Fruit fly (Drosophila melanogaster) whole organism, embryonic: ENCODE results near the gene Ankle2.

Experiments used
- Atf6 ChIP-seq: fragments of 200-800 bp; sonication (Bioruptor generic); IDR thresholded peaks from 2 replicates; pipeline ENCODE4 v1.3.6; 2022; ENCODE audit warnings: missing biosample characterization, missing genetic modification characterization
- CG11398 ChIP-seq: fragments of 200-800 bp; sonication (Bioruptor generic); optimal IDR thresholded peaks from 2 replicates; lab custom pipeline; 2016; ENCODE audit warnings: missing biosample characterization, missing genetic modification characterization
- CG11504 ChIP-seq: fragments of 200-800 bp; sonication (Bioruptor generic); optimal IDR thresholded peaks from 3 replicates; lab custom pipeline; 2019; ENCODE audit warnings: missing biosample characterization, mild to moderate bottlenecking, missing genetic modification characterization, moderate library complexity
- CG11696 ChIP-seq: fragments of 200-800 bp; sonication (Bioruptor generic); IDR thresholded peaks from 2 replicates; pipeline ENCODE4 v1.3.6; 2022; ENCODE audit warnings: missing biosample characterization, missing genetic modification characterization
- CG13296 ChIP-seq: fragments of 200-800 bp; sonication (Bioruptor generic); optimal IDR thresholded peaks from 3 replicates; lab custom pipeline; 2018; ENCODE audit warnings: missing biosample characterization, mild to moderate bottlenecking, missing genetic modification characterization
- CG14667 ChIP-seq: fragments of 200-800 bp; sonication (Bioruptor generic); IDR thresholded peaks from 2 replicates; pipeline ENCODE4 v1.3.6; 2022; ENCODE audit warnings: missing biosample characterization, missing genetic modification characterization
- CG16863 ChIP-seq: fragments of 200-800 bp; sonication (Bioruptor generic); optimal IDR thresholded peaks from 3 replicates; lab custom pipeline; 2016; ENCODE audit warnings: missing biosample characterization, missing genetic modification characterization
- CG17328 ChIP-seq: fragments of 200-800 bp; sonication (Bioruptor generic); IDR thresholded peaks from 2 replicates; pipeline ENCODE4 v1.3.6; 2022; ENCODE audit warnings: missing biosample characterization, missing genetic modification characterization
- CG17912 ChIP-seq: fragments of 200-800 bp; sonication (Bioruptor generic); optimal IDR thresholded peaks from 2 replicates; lab custom pipeline; 2018; ENCODE audit warnings: missing biosample characterization, mild to moderate bottlenecking, missing genetic modification characterization
- CG2199 ChIP-seq: fragments of 200-800 bp; sonication (Bioruptor generic); IDR thresholded peaks from 3 replicates; pipeline ENCODE4 v1.3.6; 2022; ENCODE audit warnings: missing biosample characterization, missing genetic modification characterization
- CG31388 ChIP-seq: fragments of 200-800 bp; sonication (Bioruptor generic); optimal IDR thresholded peaks from 2 replicates; lab custom pipeline; 2016; ENCODE audit warnings: missing biosample characterization, missing genetic modification characterization
- CG6175 ChIP-seq: fragments of 200-800 bp; sonication (Bioruptor generic); IDR thresholded peaks from 3 replicates; pipeline ENCODE4 v1.3.6; 2022; ENCODE audit warnings: missing biosample characterization, missing genetic modification characterization
- CG7928 ChIP-seq: fragments of 200-800 bp; sonication (Bioruptor generic); optimal IDR thresholded peaks from 2 replicates; lab custom pipeline; 2017; ENCODE audit warnings: missing biosample characterization, mild to moderate bottlenecking, missing genetic modification characterization
- CG8281 ChIP-seq: fragments of 200-800 bp; sonication (Bioruptor generic); optimal IDR thresholded peaks from 2 replicates; lab custom pipeline; 2018; ENCODE audit warnings: missing biosample characterization, mild to moderate bottlenecking, missing genetic modification characterization, moderate library complexity
- CG8359 ChIP-seq: fragments of 200-800 bp; sonication (Bioruptor generic); optimal IDR thresholded peaks from 2 replicates; lab custom pipeline; 2017; ENCODE audit warnings: missing biosample characterization, mild to moderate bottlenecking, missing genetic modification characterization, borderline replicate concordance
- CG8478 ChIP-seq: fragments of >200 bp; optimal IDR thresholded peaks from 2 replicates; lab custom pipeline; 2018
- CG9609 ChIP-seq: fragments of 200-800 bp; sonication (Bioruptor generic); optimal IDR thresholded peaks from 3 replicates; lab custom pipeline; 2016; ENCODE audit warnings: missing biosample characterization, missing genetic modification characterization
- Dek ChIP-seq: fragments of 200-800 bp; sonication (Bioruptor generic); optimal IDR thresholded peaks from 3 replicates; lab custom pipeline; 2019; ENCODE audit warnings: missing biosample characterization, mild to moderate bottlenecking, missing genetic modification characterization, moderate library complexity
- ERR ChIP-seq: fragments of 200-800 bp; sonication (Bioruptor generic); optimal IDR thresholded peaks from 2 replicates; lab custom pipeline; 2016; ENCODE audit warnings: missing biosample characterization, missing genetic modification characterization
- Ets97D ChIP-seq: fragments of 200-800 bp; sonication (Bioruptor generic); optimal IDR thresholded peaks from 3 replicates; lab custom pipeline; 2016; ENCODE audit warnings: missing biosample characterization, missing genetic modification characterization
- GATAe ChIP-seq: fragments of 200-800 bp; sonication (Bioruptor generic); conservative IDR thresholded peaks from 2 replicates; pipeline ENCODE4 v1.3.6; 2022; ENCODE audit warnings: missing biosample characterization, missing genetic modification characterization
- Hey ChIP-seq: fragments of 200-800 bp; sonication (Bioruptor generic); optimal IDR thresholded peaks from 3 replicates; lab custom pipeline; 2018; ENCODE audit warnings: missing biosample characterization, mild to moderate bottlenecking, missing genetic modification characterization
- HmgD ChIP-seq: fragments of 200-800 bp; sonication (Bioruptor generic); optimal IDR thresholded peaks from 3 replicates; lab custom pipeline; 2016; ENCODE audit warnings: missing biosample characterization, missing genetic modification characterization
- HmgZ ChIP-seq: fragments of 200-800 bp; sonication (Bioruptor generic); optimal IDR thresholded peaks from 2 replicates; lab custom pipeline; 2018; ENCODE audit warnings: missing biosample characterization, mild to moderate bottlenecking, missing genetic modification characterization
- Kr ChIP-seq: fragments of 200-800 bp; sonication (Bioruptor generic); optimal IDR thresholded peaks from 2 replicates; lab custom pipeline; 2017; ENCODE audit warnings: missing biosample characterization, mild to moderate bottlenecking, missing genetic modification characterization
- MBD-R2 ChIP-seq: fragments of 200-800 bp; sonication (Bioruptor generic); IDR thresholded peaks from 2 replicates; pipeline ENCODE4 v1.3.6; 2022; ENCODE audit warnings: missing biosample characterization, missing genetic modification characterization
- Mes4 ChIP-seq: fragments of 200-800 bp; sonication (Bioruptor generic); optimal IDR thresholded peaks from 2 replicates; lab custom pipeline; 2016; ENCODE audit warnings: missing biosample characterization, missing genetic modification characterization
- Neu2 ChIP-seq: fragments of 200-800 bp; sonication (Bioruptor generic); optimal IDR thresholded peaks from 3 replicates; lab custom pipeline; 2016; ENCODE audit warnings: missing biosample characterization, missing genetic modification characterization, borderline replicate concordance
- Sox102F ChIP-seq: fragments of 200-800 bp; sonication (Bioruptor generic); optimal IDR thresholded peaks from 2 replicates; lab custom pipeline; 2018; ENCODE audit warnings: missing biosample characterization, mild to moderate bottlenecking, missing genetic modification characterization, moderate library complexity
- Ssrp ChIP-seq: fragments of 200-800 bp; sonication (Bioruptor generic); optimal IDR thresholded peaks from 2 replicates; lab custom pipeline; 2018; ENCODE audit warnings: missing biosample characterization, mild to moderate bottlenecking, missing genetic modification characterization, moderate library complexity
- Stat92E ChIP-seq, 3 experiments: fragments of >200 bp in 2 of 3; fragments of 200-800 bp in 1 of 3; sonication (Bioruptor generic) in 1 of 3; optimal IDR thresholded peaks; 2 replicates each; lab custom pipeline; 2017 to 2019; ENCODE audit warnings: missing biosample characterization in 3 of 3, missing genetic modification characterization in 3 of 3, mild to moderate bottlenecking in 1 of 3, moderate library complexity in 1 of 3
- Xrp1 ChIP-seq: fragments of 200-800 bp; sonication (Bioruptor generic); IDR thresholded peaks from 2 replicates; pipeline ENCODE4 v1.3.6; 2022; ENCODE audit warnings: missing biosample characterization, missing genetic modification characterization
- ato ChIP-seq: fragments of 200-800 bp; sonication (Bioruptor generic); IDR thresholded peaks from 2 replicates; pipeline ENCODE4 v1.3.6; 2022; ENCODE audit warnings: missing biosample characterization, missing genetic modification characterization; ENCODE audit not compliant: partially characterized antibody
- bab2 ChIP-seq: fragments of 200-800 bp; sonication (Bioruptor generic); optimal IDR thresholded peaks from 2 replicates; lab custom pipeline; 2016; ENCODE audit warnings: missing biosample characterization, missing genetic modification characterization
- bowl ChIP-seq: fragments of 200-800 bp; sonication (Bioruptor generic); IDR thresholded peaks from 2 replicates; pipeline ENCODE4 v1.3.6; 2022; ENCODE audit warnings: missing biosample characterization, missing genetic modification characterization
- bsh ChIP-seq, 2 experiments: fragments of 200-800 bp; sonication (Bioruptor generic); optimal IDR thresholded peaks; 2 replicates each; lab custom pipeline; 2017 to 2018; ENCODE audit warnings: mild to moderate bottlenecking in 2 of 2, missing biosample characterization in 2 of 2, missing genetic modification characterization in 2 of 2, moderate library complexity in 1 of 2
- chif ChIP-seq, 2 experiments: fragments of 200-800 bp; sonication (Bioruptor generic); optimal IDR thresholded peaks; 3 replicates each; lab custom pipeline; 2016; ENCODE audit warnings: missing biosample characterization in 2 of 2, missing genetic modification characterization in 2 of 2
- dan ChIP-seq: fragments of 200-800 bp; sonication (Bioruptor generic); IDR thresholded peaks from 2 replicates; pipeline ENCODE4 v1.3.6; 2022; ENCODE audit warnings: missing biosample characterization, missing genetic modification characterization
- emc ChIP-seq: fragments of 200-800 bp; sonication (Bioruptor generic); optimal IDR thresholded peaks from 2 replicates; lab custom pipeline; 2016; ENCODE audit warnings: missing biosample characterization, missing genetic modification characterization
- ftz-f1 ChIP-seq: fragments of 200-800 bp; sonication (Bioruptor generic); optimal IDR thresholded peaks from 2 replicates; lab custom pipeline; 2016; ENCODE audit warnings: missing biosample characterization, missing genetic modification characterization
- gce ChIP-seq: fragments of 200-800 bp; sonication (Bioruptor generic); IDR thresholded peaks from 3 replicates; pipeline ENCODE4 v1.3.6; 2022; ENCODE audit warnings: missing biosample characterization, missing genetic modification characterization
- ind ChIP-seq: fragments of 200-800 bp; sonication (Bioruptor generic); optimal IDR thresholded peaks from 3 replicates; lab custom pipeline; 2016; ENCODE audit warnings: missing biosample characterization, missing genetic modification characterization
- inv ChIP-seq: fragments of 200-800 bp; sonication (Bioruptor generic); IDR thresholded peaks from 2 replicates; pipeline ENCODE4 v1.3.6; 2022; ENCODE audit warnings: missing biosample characterization, missing genetic modification characterization; ENCODE audit not compliant: partially characterized antibody
- onecut ChIP-seq: fragments of 200-800 bp; sonication (Bioruptor generic); IDR thresholded peaks from 2 replicates; pipeline ENCODE4 v1.3.6; 2022; ENCODE audit warnings: missing biosample characterization, missing genetic modification characterization
- pan ChIP-seq, 4 experiments: fragments of >200 bp in 3 of 4; fragments of 200-800 bp in 1 of 4; sonication (Bioruptor generic) in 1 of 4; optimal IDR thresholded peaks in 3 of 4; IDR thresholded peaks in 1 of 4; 2 replicates each; pipeline versions ENCODE4 v1.3.6 to Lab custom; 2017 to 2022; ENCODE audit warnings: missing biosample characterization in 2 of 4, missing genetic modification characterization in 2 of 4, mixed read lengths in 1 of 4
- phol ChIP-seq: fragments of 200-800 bp; sonication (Bioruptor generic); optimal IDR thresholded peaks from 3 replicates; lab custom pipeline; 2018; ENCODE audit warnings: missing biosample characterization, mild to moderate bottlenecking, missing genetic modification characterization, moderate library complexity
- schlank ChIP-seq: fragments of 200-800 bp; sonication (Bioruptor generic); optimal IDR thresholded peaks from 2 replicates; lab custom pipeline; 2018; ENCODE audit warnings: missing biosample characterization, mild to moderate bottlenecking, missing genetic modification characterization
- tap ChIP-seq: fragments of 200-800 bp; optimal IDR thresholded peaks from 3 replicates; lab custom pipeline; 2019; ENCODE audit warnings: missing biosample characterization, mild to moderate bottlenecking, missing genetic modification characterization, moderate library complexity
- ttk ChIP-seq: fragments of 200-800 bp; sonication (Bioruptor generic); IDR thresholded peaks from 2 replicates; pipeline ENCODE4 v2.1.2; 2022; ENCODE audit warnings: missing biosample characterization, missing genetic modification characterization
- tx ChIP-seq: fragments of 200-800 bp; sonication (Bioruptor generic); optimal IDR thresholded peaks from 2 replicates; lab custom pipeline; 2016; ENCODE audit warnings: missing biosample characterization, missing genetic modification characterization

Ankle2 gene

DNA sequence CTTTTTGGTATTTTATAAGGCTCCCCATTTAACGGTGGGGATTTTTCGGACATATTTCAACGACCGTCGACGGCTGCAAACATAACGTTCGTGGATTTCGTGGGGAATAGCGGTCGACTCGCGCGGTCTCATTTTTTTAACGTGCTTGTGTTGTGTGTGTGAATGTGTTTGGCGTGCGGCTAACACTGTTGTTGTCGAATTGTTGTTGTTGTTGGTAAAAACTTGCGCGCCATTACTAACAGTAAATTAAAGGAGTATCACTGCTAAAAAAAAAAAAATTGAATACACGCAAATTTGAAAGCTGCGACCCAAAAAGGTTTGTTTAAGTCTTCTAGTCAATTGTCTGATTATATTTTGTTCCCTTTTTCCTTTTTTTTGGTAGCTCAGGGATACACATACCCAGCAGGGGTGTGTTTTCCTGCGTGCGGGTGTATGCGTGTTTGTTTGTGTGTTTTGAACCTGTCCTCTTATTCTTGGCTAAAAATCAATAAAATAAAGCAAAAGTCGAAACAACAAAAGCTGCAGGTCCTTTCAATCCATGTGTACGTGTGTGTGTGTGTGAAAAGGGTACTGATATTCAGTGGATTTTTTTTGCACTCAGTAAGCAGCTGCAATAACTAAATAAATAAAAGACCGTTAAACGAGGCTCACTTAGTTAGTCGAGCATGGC, 888 bp upstream of the Ankle2 start, which contains the start of gene CG12991 (continued):
- no peak for TF ChIP-seq Xrp1 (GFP tag; lab: Robert Waterston, UW)
- no peak for TF ChIP-seq emc (GFP tag; lab: Kevin White, UChicago)
- no peak for TF ChIP-seq CG8359
- no peak for TF ChIP-seq CG8478 (lab: Kevin White, UChicago)
- no peak for TF ChIP-seq CG17912 (GFP tag; lab: Kevin White, UChicago)
- TF ChIP-seq CG31388 (GFP tag; lab: Kevin White, UChicago) = no peak
- TF ChIP-seq GATAe = no peak
- no peak for TF ChIP-seq CG8281 (tag; lab: Kevin White, UChicago)
- TF ChIP-seq pan (optimal IDR thresholded peaks at IDR 0.05; lab: Kevin White, UChicago) = no peak
- TF ChIP-seq pan (GFP tag; optimal IDR thresholded peaks at IDR 0.05 in 1 of 2, IDR thresholded peaks at IDR 0.05 in 1 of 2) = peak in 1 of 2 experiments; percentile 56
- TF ChIP-seq Kr (GFP tag; lab: Kevin White, UChicago) = no peak
- TF ChIP-seq Mes4 = no peak
- no peak for TF ChIP-seq CG16863
- no peak for TF ChIP-seq Stat92E (GFP tag; optimal IDR thresholded peaks at IDR 0.05; lab: Kevin White, UChicago)
- TF ChIP-seq ftz-f1 (GFP tag; lab: Kevin White, UChicago) = no peak
- TF ChIP-seq ERR (GFP tag; lab: Kevin White, UChicago) = no peak
- TF ChIP-seq Neu2 (GFP tag; lab: Kevin White, UChicago) = no peak
- no peak for TF ChIP-seq CG11696 (GFP tag; lab: Robert Waterston, UW)
- no peak for TF ChIP-seq dan (GFP tag; lab: Robert Waterston, UW)
- no peak for TF ChIP-seq CG11398
- TF ChIP-seq Sox102F (GFP tag; lab: Kevin White, UChicago) = no peak
- TF ChIP-seq schlank (tag; lab: Kevin White, UChicago) = no peak
- no peak for TF ChIP-seq CG14667 (GFP tag; lab: Robert Waterston, UW)
- TF ChIP-seq Dek (tag; lab: Kevin White, UChicago) = no peak
- TF ChIP-seq CG9609 (GFP tag; lab: Kevin White, UChicago) = no peak
- TF ChIP-seq HmgZ (tag; lab: Kevin White, UChicago) = peak; percentile 21
- TF ChIP-seq CG11504 = no peak
- no peak for TF ChIP-seq HmgD (GFP tag; lab: Kevin White, UChicago)
- TF ChIP-seq CG2199 (GFP tag; lab: Robert Waterston, UW) = no peak
- no peak for TF ChIP-seq bab2 (GFP tag; lab: Kevin White, UChicago)
- TF ChIP-seq inv (GFP tag; lab: Robert Waterston, UW) = no peak
- TF ChIP-seq CG6175 (GFP tag; lab: Robert Waterston, UW) = no peak
- TF ChIP-seq Ssrp (tag; lab: Kevin White, UChicago) = no peak
- no peak; the same call in 1 of the 2 replicates for TF ChIP-seq MBD-R2
- TF ChIP-seq phol (tag; lab: Kevin White, UChicago) = no peak
- TF ChIP-seq Atf6 (GFP tag; lab: Robert Waterston, UW) = no peak
- TF ChIP-seq chif (GFP tag; optimal IDR thresholded peaks at IDR 0.05; lab: Kevin White, UChicago) = no peak
- no peak for TF ChIP-seq bowl (GFP tag; lab: Robert Waterston, UW)
- 0 out of 2 replicates have a peak, but pooled peaks have one; percentile 16 for TF ChIP-seq CG17328
- TF ChIP-seq onecut (GFP tag; lab: Robert Waterston, UW) = peak; percentile 91
- peak; percentile 7 for TF ChIP-seq ind (GFP tag; lab: Kevin White, UChicago)
- no peak for TF ChIP-seq ato (GFP tag; lab: Robert Waterston, UW)
- TF ChIP-seq gce = no peak
- no peak for TF ChIP-seq tap (tag; lab: Kevin White, UChicago)
- TF ChIP-seq tx (GFP tag; lab: Kevin White, UChicago) = no peak
- TF ChIP-seq Ets97D (GFP tag; lab: Kevin White, UChicago) = no peak
- TF ChIP-seq CG13296 = peak; percentile 15
- no peak for TF ChIP-seq Hey (tag; lab: Kevin White, UChicago)
- no peak for TF ChIP-seq CG7928
- no peak for TF ChIP-seq ttk (GFP tag; lab: Robert Waterston, UW)
- TF ChIP-seq bsh (GFP tag; optimal IDR thresholded peaks at IDR 0.05; lab: Kevin White, UChicago) = no peak
